Fruit fly (Drosophila melanogaster) whole organism, wandering third instar larva: ENCODE measurements around the gene Pvf3.

ENCODE experiments used
- Abd-B ChIP-seq: fragments of >200 bp; optimal IDR thresholded peaks from 2 replicates; lab custom pipeline; 2017; ENCODE audit warnings: missing biosample characterization, missing genetic modification characterization
- CG32264 ChIP-seq: fragments of 200-800 bp; sonication (Bioruptor generic); optimal IDR thresholded peaks from 2 replicates; lab custom pipeline; 2016; ENCODE audit warnings: missing biosample characterization, missing genetic modification characterization
- Dfd ChIP-seq: fragments of >200 bp; optimal IDR thresholded peaks from 2 replicates; lab custom pipeline; 2017; ENCODE audit warnings: missing biosample characterization, missing genetic modification characterization
- Dif ChIP-seq: fragments of 200-275, 200-300 bp; sonication (Bioruptor generic); optimal IDR thresholded peaks from 2 replicates; lab custom pipeline; 2018; ENCODE audit warnings: missing biosample characterization, missing genetic modification characterization; ENCODE audit not compliant: partially characterized antibody
- GATAd ChIP-seq: sonication (Bioruptor generic); optimal IDR thresholded peaks from 2 replicates; lab custom pipeline; 2016; ENCODE audit warnings: missing biosample characterization, missing genetic modification characterization
- HLH106 ChIP-seq: fragments of 200-800 bp; optimal IDR thresholded peaks from 3 replicates; lab custom pipeline; 2019; ENCODE audit warnings: missing biosample characterization, mild to moderate bottlenecking, missing genetic modification characterization, moderate library complexity
- Hnf4 ChIP-seq: fragments of 200-800 bp; sonication (Bioruptor generic); optimal IDR thresholded peaks from 2 replicates; lab custom pipeline; 2016; ENCODE audit warnings: missing biosample characterization, mild to moderate bottlenecking, missing genetic modification characterization
- Hr78 ChIP-seq: fragments of >200 bp; optimal IDR thresholded peaks from 2 replicates; lab custom pipeline; 2017; ENCODE audit warnings: missing biosample characterization, missing genetic modification characterization
- Hr83 ChIP-seq: fragments of 200-300 bp; sonication (Bioruptor generic); optimal IDR thresholded peaks from 2 replicates; lab custom pipeline; 2016; ENCODE audit warnings: missing biosample characterization, mild to moderate bottlenecking, missing genetic modification characterization, moderate library complexity; ENCODE audit not compliant: poor library complexity, severe bottlenecking
- Jra ChIP-seq: sonication (Bioruptor generic); optimal IDR thresholded peaks from 2 replicates; lab custom pipeline; 2016; ENCODE audit warnings: missing biosample characterization, missing genetic modification characterization
- Mio ChIP-seq: sonication (Bioruptor generic); optimal IDR thresholded peaks from 2 replicates; lab custom pipeline; 2016; ENCODE audit warnings: missing biosample characterization, missing genetic modification characterization
- OdsH ChIP-seq: fragments of 200-800 bp; sonication (Bioruptor generic); optimal IDR thresholded peaks from 2 replicates; lab custom pipeline; 2016; ENCODE audit warnings: missing biosample characterization, mild to moderate bottlenecking, missing genetic modification characterization
- Rel ChIP-seq, 2 experiments: fragments of 200-800 bp; sonication (Bioruptor generic) in 1 of 2; optimal IDR thresholded peaks; 2 replicates in 1 of 2; 3 replicates in 1 of 2; lab custom pipeline; 2016 to 2019; ENCODE audit warnings: mild to moderate bottlenecking in 2 of 2, missing biosample characterization in 2 of 2, missing genetic modification characterization in 2 of 2, moderate library complexity in 1 of 2
- Vsx2 ChIP-seq: fragments of 200-300, 225-300 bp; sonication (Bioruptor generic); optimal IDR thresholded peaks from 2 replicates; lab custom pipeline; 2018; ENCODE audit warnings: missing biosample characterization, missing genetic modification characterization; ENCODE audit not compliant: partially characterized antibody
- br ChIP-seq: fragments of 200-800 bp; sonication (Bioruptor generic); optimal IDR thresholded peaks from 2 replicates; lab custom pipeline; 2016; ENCODE audit warnings: missing biosample characterization, missing genetic modification characterization
- brk ChIP-seq: fragments of 200-800 bp; sonication (Bioruptor generic); optimal IDR thresholded peaks from 2 replicates; lab custom pipeline; 2016; ENCODE audit warnings: missing biosample characterization, mild to moderate bottlenecking, missing genetic modification characterization
- dl ChIP-seq, 2 experiments: fragments of 175-275, 200-275 bp in 1 of 2; fragments of 200-275 bp in 1 of 2; sonication (Bioruptor generic); optimal IDR thresholded peaks; lab custom pipeline; 2018; ENCODE audit warnings: mild to moderate bottlenecking in 2 of 2, missing biosample characterization in 2 of 2, missing genetic modification characterization in 2 of 2, moderate library complexity in 2 of 2; ENCODE audit not compliant: partially characterized antibody in 2 of 2, insufficient read depth in 1 of 2
- dsf ChIP-seq: sonication (Bioruptor generic); optimal IDR thresholded peaks from 2 replicates; lab custom pipeline; 2016; ENCODE audit warnings: missing biosample characterization, missing genetic modification characterization, borderline replicate concordance
- ey ChIP-seq: fragments of 200-800 bp; sonication (Bioruptor generic); optimal IDR thresholded peaks from 2 replicates; lab custom pipeline; 2016; ENCODE audit warnings: missing biosample characterization, missing genetic modification characterization
- foxo ChIP-seq, 2 experiments: fragments of 200-800 bp; sonication (Bioruptor generic); optimal IDR thresholded peaks; 2 replicates in 1 of 2; 3 replicates in 1 of 2; lab custom pipeline; 2016 to 2017; ENCODE audit warnings: missing biosample characterization in 2 of 2, missing genetic modification characterization in 2 of 2
- fru ChIP-seq: fragments of 200-800 bp; sonication (Bioruptor generic); optimal IDR thresholded peaks from 3 replicates; lab custom pipeline; 2016; ENCODE audit warnings: missing biosample characterization, mild to moderate bottlenecking, missing genetic modification characterization
- h ChIP-seq: fragments of 200-800 bp; sonication (Bioruptor generic); optimal IDR thresholded peaks from 3 replicates; lab custom pipeline; 2016; ENCODE audit warnings: missing biosample characterization, mild to moderate bottlenecking, missing genetic modification characterization
- lola ChIP-seq: fragments of >200 bp; optimal IDR thresholded peaks from 2 replicates; lab custom pipeline; 2017; ENCODE audit warnings: missing biosample characterization, missing genetic modification characterization
- pan ChIP-seq: fragments of >200 bp; optimal IDR thresholded peaks from 2 replicates; lab custom pipeline; 2017
- psq ChIP-seq: fragments of 200-800 bp; sonication (Bioruptor generic); optimal IDR thresholded peaks from 3 replicates; lab custom pipeline; 2017; ENCODE audit warnings: missing biosample characterization, mild to moderate bottlenecking, missing genetic modification characterization, moderate library complexity
- sage ChIP-seq: fragments of 200-800 bp; sonication (Bioruptor generic); optimal IDR thresholded peaks from 2 replicates; lab custom pipeline; 2016; ENCODE audit warnings: missing biosample characterization, mild to moderate bottlenecking, missing genetic modification characterization
- sv ChIP-seq: fragments of 200-800 bp; sonication (Bioruptor generic); optimal IDR thresholded peaks from 3 replicates; lab custom pipeline; 2016; ENCODE audit warnings: missing biosample characterization, missing genetic modification characterization
- tai ChIP-seq: sonication (Bioruptor generic); optimal IDR thresholded peaks from 2 replicates; lab custom pipeline; 2016; ENCODE audit warnings: missing biosample characterization, missing genetic modification characterization
- usp ChIP-seq: fragments of >200 bp; optimal IDR thresholded peaks from 2 replicates; lab custom pipeline; 2017; ENCODE audit warnings: missing biosample characterization, missing genetic modification characterization
- woc ChIP-seq: sonication (Bioruptor generic); optimal IDR thresholded peaks from 2 replicates; lab custom pipeline; 2016; ENCODE audit warnings: missing biosample characterization, mild to moderate bottlenecking, missing genetic modification characterization

Gene Pvf3

DNA sequence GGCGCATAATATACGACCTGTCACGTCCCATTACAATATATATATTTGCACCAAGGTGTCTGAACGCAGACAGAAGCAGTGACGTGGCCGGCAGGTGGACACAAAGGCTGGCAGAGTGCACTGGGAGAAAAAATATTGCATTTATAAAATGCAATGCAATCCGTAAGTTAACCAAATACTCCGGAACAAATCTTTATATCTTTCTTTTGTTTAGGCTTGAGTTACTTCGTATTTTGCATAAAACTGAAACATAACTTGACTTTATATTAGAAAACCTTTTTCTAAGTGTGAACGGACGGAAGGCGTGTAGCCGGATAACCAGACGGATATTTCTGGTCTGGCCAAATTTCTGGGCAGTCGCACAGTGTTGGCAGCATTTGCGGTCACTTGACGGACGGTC is 13.4 kb downstream of the Pvf3 start (continued):
- TF ChIP-seq h (GFP tag; lab: Kevin White, UChicago) (peak; percentile 61), HLH106 (tag; lab: Kevin White, UChicago) (peak; percentile 68), Dfd (GFP tag; lab: Kevin White, UChicago) (no peak), psq (GFP tag; lab: Kevin White, UChicago) (peak; percentile 20), OdsH (GFP tag; lab: Kevin White, UChicago) (peak; percentile 40), pan (no peak)
- TF ChIP-seq, all 38 proteins: peak for 13

DNA sequence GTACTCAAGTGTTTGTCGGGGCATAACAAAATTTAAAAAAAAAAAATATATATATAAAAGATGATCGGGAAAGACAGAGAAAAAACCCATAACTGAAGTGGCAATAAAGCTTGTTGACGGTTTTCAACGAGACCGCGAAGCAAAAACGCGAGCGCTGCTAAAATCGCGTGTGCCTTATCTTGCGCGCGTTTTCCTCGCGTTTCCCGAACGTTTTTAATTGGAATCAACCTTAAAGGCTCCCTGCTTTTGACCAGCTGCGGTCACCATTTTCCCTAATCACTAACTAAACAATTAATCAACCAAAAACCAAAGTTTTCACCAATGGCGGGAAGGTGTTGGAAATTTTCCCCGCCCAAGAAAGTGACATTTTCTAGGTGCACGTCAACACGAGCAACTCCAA is 17.4 kb downstream of the Pvf3 start:
- TF ChIP-seq ey (GFP tag; lab: Kevin White, UChicago) (no peak), GATAd (no peak), Vsx2 (GFP tag; lab: Kevin White, UChicago) (no peak), Hnf4 (GFP tag; lab: Kevin White, UChicago) (no peak), Jra (no peak), pan (no peak), Dif (GFP tag; lab: Kevin White, UChicago) (no peak), tai (GFP tag; lab: Kevin White, UChicago) (no peak), dsf (GFP tag; lab: Kevin White, UChicago) (no peak), Mio (GFP tag; lab: Kevin White, UChicago) (no peak), Hr78 (GFP tag; lab: Kevin White, UChicago) (no peak), woc (GFP tag; lab: Kevin White, UChicago) (no peak)
- TF ChIP-seq, all 38 proteins: peak for 0

DNA sequence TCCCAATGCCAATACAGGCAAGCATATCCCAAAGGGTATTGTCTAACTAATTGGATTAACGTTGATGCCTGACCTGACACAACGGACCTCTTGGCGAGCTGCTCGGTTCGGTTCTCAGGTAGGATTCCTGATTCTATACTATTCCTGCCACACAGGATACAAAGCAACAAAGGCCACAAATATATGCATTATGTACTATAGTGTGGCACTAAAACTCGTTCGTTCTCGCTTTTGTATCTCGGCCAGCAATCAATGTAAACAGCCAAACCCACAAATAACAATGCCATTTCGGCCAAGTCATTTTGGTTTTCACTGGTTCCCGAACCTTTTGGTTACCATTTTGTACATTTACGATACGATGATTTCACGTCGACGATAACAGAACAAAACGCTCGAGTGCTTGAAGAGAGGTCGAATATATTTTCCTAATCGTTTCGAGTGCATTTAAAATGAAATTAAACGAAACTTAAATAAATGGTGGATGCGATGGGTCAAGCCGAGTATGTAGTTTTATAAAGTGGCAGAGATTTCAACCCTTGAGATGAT is 18.9 kb downstream of the Pvf3 start:
- TF ChIP-seq dl (GFP tag; optimal IDR thresholded peaks at IDR 0.05; lab: Kevin White, UChicago; ENCODE audit: insufficient read depth in 1 of 2, partially characterized antibody in 2 of 2) = no peak
- TF ChIP-seq ey (GFP tag; lab: Kevin White, UChicago) = no peak
- TF ChIP-seq woc (GFP tag; lab: Kevin White, UChicago) = no peak

DNA sequence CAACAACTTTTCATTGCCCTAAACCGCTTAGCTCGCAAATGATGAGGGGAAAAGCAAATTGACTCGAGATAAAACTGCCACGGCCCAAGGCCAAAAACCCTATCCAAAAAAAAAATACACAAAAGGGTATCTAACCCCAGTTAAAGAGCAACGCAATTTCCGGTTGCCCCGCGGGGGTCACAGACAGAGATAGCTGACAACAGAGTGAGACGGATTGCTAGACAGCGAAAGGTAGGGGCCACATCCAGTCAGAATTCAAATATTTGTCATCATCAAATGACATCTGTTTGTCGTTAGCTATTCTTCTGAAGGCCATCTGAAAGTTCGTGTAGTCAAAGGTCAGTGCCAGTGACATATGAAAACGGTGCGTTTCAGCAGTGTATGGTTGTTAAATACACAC is 20.8 kb downstream of the Pvf3 start:
- no peak for TF ChIP-seq OdsH (GFP tag; lab: Kevin White, UChicago)
- TF ChIP-seq Mio (GFP tag; lab: Kevin White, UChicago) = no peak
- TF ChIP-seq sage (GFP tag; lab: Kevin White, UChicago) = no peak
- TF ChIP-seq Abd-B (GFP tag; lab: Kevin White, UChicago) = no peak
- TF ChIP-seq Dfd (GFP tag; lab: Kevin White, UChicago) = no peak
- no peak for TF ChIP-seq usp (GFP tag; lab: Kevin White, UChicago)
- TF ChIP-seq br (GFP tag; lab: Kevin White, UChicago) = no peak
- TF ChIP-seq brk (GFP tag; lab: Kevin White, UChicago) = no peak
- no peak for TF ChIP-seq psq (GFP tag; lab: Kevin White, UChicago)
- TF ChIP-seq, all 38 proteins: peak for 0

DNA sequence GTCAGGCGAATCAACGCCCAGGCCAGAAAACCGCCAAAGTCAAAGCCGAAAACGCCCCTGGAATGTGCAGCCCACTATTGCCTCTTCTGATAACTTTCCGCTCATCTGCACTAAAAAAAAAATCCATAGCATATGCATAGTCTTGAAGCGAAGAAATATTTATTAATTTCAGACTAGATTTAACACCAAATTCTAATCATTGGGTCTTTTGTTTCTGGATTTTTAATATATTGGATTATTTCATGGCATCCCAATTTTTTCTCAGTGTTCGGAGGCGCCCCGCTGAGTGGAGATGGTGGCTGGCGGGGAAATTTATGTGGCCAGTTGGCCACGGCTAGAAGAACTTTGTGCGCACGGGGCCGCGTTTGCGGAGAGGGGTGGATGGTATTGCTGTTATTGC is 22.4 kb downstream of the Pvf3 start:
- TF ChIP-seq Vsx2 (GFP tag; lab: Kevin White, UChicago) (no peak), dsf (GFP tag; lab: Kevin White, UChicago) (no peak), Mio (GFP tag; lab: Kevin White, UChicago) (no peak), fru (GFP tag; lab: Kevin White, UChicago) (peak; percentile 10), Hnf4 (GFP tag; lab: Kevin White, UChicago) (no peak), sv (GFP tag; lab: Kevin White, UChicago) (peak; percentile 62), ey (GFP tag; lab: Kevin White, UChicago) (peak; percentile 15), foxo (GFP tag; optimal IDR thresholded peaks at IDR 0.05; lab: Kevin White, UChicago) (peak in 1 of 2 experiments; percentile 3), h (GFP tag; lab: Kevin White, UChicago) (peak; percentile 2)

DNA sequence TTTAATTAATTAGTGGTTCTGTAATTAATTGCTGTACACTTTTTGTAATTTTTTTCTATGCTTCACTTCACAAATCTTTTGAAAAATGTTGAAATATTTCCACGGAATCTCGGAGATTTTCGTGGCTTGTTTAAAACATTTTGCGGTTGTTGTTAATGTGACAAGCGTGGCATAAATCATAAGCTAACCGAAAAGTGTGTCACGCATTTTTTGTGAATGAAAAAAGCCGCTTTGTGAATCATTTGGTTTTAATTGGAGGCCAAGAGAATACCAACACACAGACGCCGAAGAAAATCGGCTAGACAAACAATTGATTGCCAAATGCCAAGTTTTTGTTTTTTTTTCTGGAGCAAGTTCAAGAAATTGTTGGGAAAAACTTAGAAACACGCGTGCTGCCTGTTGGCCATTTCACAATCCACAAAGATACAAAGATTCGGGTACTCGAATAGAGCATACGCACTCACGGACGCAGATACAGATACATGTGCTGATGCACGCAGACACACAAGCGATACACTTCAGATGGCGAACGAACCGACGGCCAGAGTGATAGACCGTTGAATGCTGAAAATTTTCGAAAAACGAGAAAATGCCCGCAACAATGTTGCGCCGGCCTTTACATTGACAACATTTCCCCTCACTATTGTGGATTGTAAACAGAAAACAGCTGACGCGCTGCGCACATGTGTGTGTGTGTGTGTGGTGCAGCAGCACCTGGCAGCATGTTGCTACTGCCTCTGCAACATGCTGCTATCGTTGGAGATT is 23.8 kb downstream of the Pvf3 start:
- TF ChIP-seq lola (GFP tag; lab: Kevin White, UChicago) (no peak), Hr83 (no peak), GATAd (no peak), dl (GFP tag; optimal IDR thresholded peaks at IDR 0.05; lab: Kevin White, UChicago; ENCODE audit: insufficient read depth in 1 of 2, partially characterized antibody in 2 of 2) (no peak), Dfd (GFP tag; lab: Kevin White, UChicago) (no peak), fru (GFP tag; lab: Kevin White, UChicago) (no peak), br (GFP tag; lab: Kevin White, UChicago) (no peak), HLH106 (tag; lab: Kevin White, UChicago) (no peak), sv (GFP tag; lab: Kevin White, UChicago) (no peak), brk (GFP tag; lab: Kevin White, UChicago) (no peak), sage (GFP tag; lab: Kevin White, UChicago) (no peak), psq (GFP tag; lab: Kevin White, UChicago) (no peak), CG32264 (no peak), Hnf4 (GFP tag; lab: Kevin White, UChicago) (no peak), Rel (GFP tag; optimal IDR thresholded peaks at IDR 0.05; lab: Kevin White, UChicago) (no peak), Rel (tag; optimal IDR thresholded peaks at IDR 0.05; lab: Kevin White, UChicago) (no peak), Vsx2 (GFP tag; lab: Kevin White, UChicago) (no peak)
